Fruit fly (Drosophila melanogaster): ENCODE data around the gene gammaSnap2.

- TF ChIP-seq Pif1A (GFP tag; optimal IDR thresholded peaks at IDR 0.05) (no peak), Snoo (tag; optimal IDR thresholded peaks at IDR 0.05) (no peak), CG13204 (GFP tag; optimal IDR thresholded peaks at IDR 0.05) (no peak), CG34367 (tag; optimal IDR thresholded peaks at IDR 0.05) (no peak)
Measured at dm6 chr3R:10099401-10099848, 21.8 kb downstream of the gammaSnap2 start.
